Fruit fly (Drosophila melanogaster) whole organism, embryonic: Measurements from ENCODE around the gene HemK2.

Source experiments
- BtbVII ChIP-seq: fragments of 200-800 bp; sonication (Bioruptor generic); optimal IDR thresholded peaks from 3 replicates; lab custom pipeline; 2017; ENCODE audit warnings: missing biosample characterization, mild to moderate bottlenecking, missing genetic modification characterization
- C15 ChIP-seq: fragments of 200-800 bp; sonication (Bioruptor generic); IDR thresholded peaks from 3 replicates; pipeline ENCODE4 v1.3.6; 2022; ENCODE audit warnings: missing biosample characterization, missing genetic modification characterization
- CG10366 ChIP-seq: fragments of 200-800 bp; sonication (Bioruptor generic); IDR thresholded peaks from 2 replicates; pipeline ENCODE4 v1.3.6; 2022; ENCODE audit warnings: missing biosample characterization, missing genetic modification characterization
- CG10654 ChIP-seq: fragments of 200-800 bp; sonication (Bioruptor generic); optimal IDR thresholded peaks from 2 replicates; lab custom pipeline; 2016; ENCODE audit warnings: missing biosample characterization, missing genetic modification characterization
- CG1233 ChIP-seq: fragments of 200-800 bp; sonication (Bioruptor generic); optimal IDR thresholded peaks from 4 replicates; lab custom pipeline; 2018; ENCODE audit warnings: missing biosample characterization, mild to moderate bottlenecking, missing genetic modification characterization
- CG13624 ChIP-seq: fragments of 200-800 bp; sonication (Bioruptor generic); optimal IDR thresholded peaks from 2 replicates; lab custom pipeline; 2016; ENCODE audit warnings: missing biosample characterization, missing genetic modification characterization
- CG15479 ChIP-seq: fragments of 200-800 bp; sonication (Bioruptor generic); optimal IDR thresholded peaks from 3 replicates; lab custom pipeline; 2019; ENCODE audit warnings: missing biosample characterization, mild to moderate bottlenecking, missing genetic modification characterization, moderate library complexity
- CG15696 ChIP-seq: fragments of 200-800 bp; sonication (Bioruptor generic); optimal IDR thresholded peaks from 2 replicates; lab custom pipeline; 2019; ENCODE audit warnings: missing biosample characterization, mild to moderate bottlenecking, missing genetic modification characterization, moderate library complexity
- CG18619 ChIP-seq: fragments of 200-800 bp; sonication (Bioruptor generic); optimal IDR thresholded peaks from 3 replicates; lab custom pipeline; 2017; ENCODE audit warnings: missing biosample characterization, mild to moderate bottlenecking, missing genetic modification characterization
- CG2120 ChIP-seq: fragments of 200-800 bp; sonication (Bioruptor generic); optimal IDR thresholded peaks from 3 replicates; lab custom pipeline; 2016; ENCODE audit warnings: missing biosample characterization, missing genetic modification characterization
- CG30403 ChIP-seq: fragments of 200-800 bp; sonication (Bioruptor generic); optimal IDR thresholded peaks from 3 replicates; lab custom pipeline; 2016; ENCODE audit warnings: missing biosample characterization, missing genetic modification characterization
- CG32532 ChIP-seq: fragments of 200-800 bp; sonication (Bioruptor generic); IDR thresholded peaks from 2 replicates; pipeline ENCODE4 v1.3.6; 2022; ENCODE audit warnings: missing biosample characterization, missing genetic modification characterization
- CG3281 ChIP-seq: fragments of 200-800 bp; sonication (Bioruptor generic); optimal IDR thresholded peaks from 3 replicates; lab custom pipeline; 2017; ENCODE audit warnings: missing biosample characterization, mild to moderate bottlenecking, missing genetic modification characterization
- CG3726 ChIP-seq: fragments of 200-800 bp; sonication (Bioruptor generic); IDR thresholded peaks from 3 replicates; pipeline ENCODE4, ENCODE4 v1.3.6; 2022; ENCODE audit warnings: missing biosample characterization, missing genetic modification characterization
- CG7786 ChIP-seq: fragments of 200-800 bp; sonication (Bioruptor generic); optimal IDR thresholded peaks from 2 replicates; lab custom pipeline; 2016; ENCODE audit warnings: missing biosample characterization, missing genetic modification characterization
- CG7839 ChIP-seq: fragments of 200-800 bp; sonication (Bioruptor generic); optimal IDR thresholded peaks from 3 replicates; lab custom pipeline; 2018; ENCODE audit warnings: missing biosample characterization, mild to moderate bottlenecking, missing genetic modification characterization, moderate library complexity
- CG7963 ChIP-seq: fragments of 200-800 bp; sonication (Bioruptor generic); IDR thresholded peaks from 3 replicates; pipeline ENCODE4 v1.3.6; 2022; ENCODE audit warnings: missing biosample characterization, missing genetic modification characterization; ENCODE audit not compliant: partially characterized antibody
- D ChIP-seq, 2 experiments: fragments of 200-800 bp in 1 of 2; fragments of >200 bp in 1 of 2; sonication (Bioruptor generic) in 1 of 2; optimal IDR thresholded peaks; 2 replicates in 1 of 2; 3 replicates in 1 of 2; lab custom pipeline; 2017; ENCODE audit warnings: mild to moderate bottlenecking in 1 of 2, missing biosample characterization in 1 of 2, missing genetic modification characterization in 1 of 2, missing genetic modification reagents in 1 of 2
- Dip3 ChIP-seq: fragments of 200-800 bp; sonication (Bioruptor generic); optimal IDR thresholded peaks from 3 replicates; lab custom pipeline; 2016; ENCODE audit warnings: missing biosample characterization, missing genetic modification characterization
- Doc3 ChIP-seq: fragments of 200-800 bp; sonication (Bioruptor generic); IDR thresholded peaks from 3 replicates; pipeline ENCODE4 v1.3.6; 2022; ENCODE audit warnings: missing biosample characterization, missing genetic modification characterization; ENCODE audit not compliant: partially characterized antibody
- Drgx ChIP-seq: fragments of 200-800 bp; sonication (Bioruptor generic); IDR thresholded peaks from 2 replicates; pipeline ENCODE4 v1.3.6; 2022; ENCODE audit warnings: missing biosample characterization, missing genetic modification characterization
- Ets65A ChIP-seq: fragments of 200-800 bp; sonication (Bioruptor generic); peaks from one replicate; lab custom pipeline; 2016; ENCODE audit warnings: missing biosample characterization, missing genetic modification characterization
- Fer1 ChIP-seq: fragments of 200-800 bp; sonication (Bioruptor generic); optimal IDR thresholded peaks from 2 replicates; lab custom pipeline; 2017; ENCODE audit warnings: missing biosample characterization, mild to moderate bottlenecking, missing genetic modification characterization
- HmgZ ChIP-seq: fragments of 200-800 bp; sonication (Bioruptor generic); optimal IDR thresholded peaks from 2 replicates; lab custom pipeline; 2018; ENCODE audit warnings: missing biosample characterization, mild to moderate bottlenecking, missing genetic modification characterization
- Hmx ChIP-seq: fragments of 200-800 bp; sonication (Bioruptor generic); optimal IDR thresholded peaks from 2 replicates; lab custom pipeline; 2016; ENCODE audit warnings: missing biosample characterization, missing genetic modification characterization
- Hr39 ChIP-seq: fragments of >200 bp; optimal IDR thresholded peaks from 2 replicates; lab custom pipeline; 2017
- NfI ChIP-seq: fragments of 200-800 bp; sonication (Bioruptor generic); optimal IDR thresholded peaks from 3 replicates; lab custom pipeline; 2018; ENCODE audit warnings: missing biosample characterization, mild to moderate bottlenecking, missing genetic modification characterization, moderate library complexity
- Scr ChIP-seq: fragments of 200-800 bp; sonication (Bioruptor generic); IDR thresholded peaks from 2 replicates; pipeline ENCODE4 v1.3.6; 2022; ENCODE audit warnings: missing biosample characterization, missing genetic modification characterization; ENCODE audit not compliant: partially characterized antibody
- Sin3A ChIP-seq: fragments of >200 bp; optimal IDR thresholded peaks from 2 replicates; lab custom pipeline; 2018
- Xrp1 ChIP-seq: fragments of 200-800 bp; sonication (Bioruptor generic); IDR thresholded peaks from 2 replicates; pipeline ENCODE4 v1.3.6; 2022; ENCODE audit warnings: missing biosample characterization, missing genetic modification characterization
- al ChIP-seq: fragments of 200-800 bp; sonication (Bioruptor generic); IDR thresholded peaks from 2 replicates; pipeline ENCODE4 v1.3.6; 2022; ENCODE audit warnings: missing biosample characterization, missing genetic modification characterization
- aop ChIP-seq: fragments of 200-800 bp; sonication (Bioruptor generic); IDR thresholded peaks from 2 replicates; pipeline ENCODE4 v1.3.6; 2022; ENCODE audit warnings: missing biosample characterization, missing genetic modification characterization
- ash1 ChIP-seq: fragments of 200-800 bp; sonication (Bioruptor generic); optimal IDR thresholded peaks from 2 replicates; lab custom pipeline; 2018; ENCODE audit warnings: missing biosample characterization, mild to moderate bottlenecking, missing genetic modification characterization
- ato ChIP-seq: fragments of 200-800 bp; sonication (Bioruptor generic); IDR thresholded peaks from 2 replicates; pipeline ENCODE4 v1.3.6; 2022; ENCODE audit warnings: missing biosample characterization, missing genetic modification characterization; ENCODE audit not compliant: partially characterized antibody
- cwo ChIP-seq: fragments of 200-800 bp; sonication (Bioruptor generic); optimal IDR thresholded peaks from 3 replicates; lab custom pipeline; 2017; ENCODE audit warnings: missing biosample characterization, missing genetic modification characterization, mild to moderate bottlenecking, moderate library complexity, missing genetic modification reagents
- fd3F ChIP-seq: fragments of 200-800 bp; sonication (Bioruptor generic); optimal IDR thresholded peaks from 2 replicates; lab custom pipeline; 2018; ENCODE audit warnings: missing biosample characterization, mild to moderate bottlenecking, missing genetic modification characterization, moderate library complexity
- fu2 ChIP-seq: fragments of 200-800 bp; sonication (Bioruptor generic); optimal IDR thresholded peaks from 2 replicates; lab custom pipeline; 2016; ENCODE audit warnings: missing biosample characterization, missing genetic modification characterization
- hb ChIP-seq: fragments of 200-800 bp; sonication (Bioruptor generic); IDR thresholded peaks from 3 replicates; pipeline ENCODE4 v1.3.6; 2022; ENCODE audit warnings: missing biosample characterization, missing genetic modification characterization; ENCODE audit not compliant: partially characterized antibody
- her ChIP-seq: fragments of 200-800 bp; sonication (Bioruptor generic); optimal IDR thresholded peaks from 2 replicates; lab custom pipeline; 2016; ENCODE audit warnings: missing biosample characterization, missing genetic modification characterization
- klu ChIP-seq: fragments of 200-800 bp; sonication (Bioruptor generic); IDR thresholded peaks from 2 replicates; pipeline ENCODE4 v1.3.6; 2022; ENCODE audit warnings: missing biosample characterization, missing genetic modification characterization
- luna ChIP-seq: fragments of 200-800 bp; sonication (Bioruptor generic); optimal IDR thresholded peaks from 2 replicates; lab custom pipeline; 2016; ENCODE audit warnings: missing biosample characterization, missing genetic modification characterization
- maf-S ChIP-seq: fragments of 200-800 bp; sonication (Bioruptor generic); optimal IDR thresholded peaks from 2 replicates; lab custom pipeline; 2016; ENCODE audit warnings: missing biosample characterization, missing genetic modification characterization
- nerfin-2 ChIP-seq: fragments of 200-800 bp; sonication (Bioruptor generic); IDR thresholded peaks from 2 replicates; pipeline ENCODE4 v1.3.6; 2022; ENCODE audit warnings: missing biosample characterization, missing genetic modification characterization; ENCODE audit not compliant: partially characterized antibody
- peb ChIP-seq: fragments of 200-800 bp; sonication (Bioruptor generic); IDR thresholded peaks from 2 replicates; pipeline ENCODE4 v1.3.6; 2022; ENCODE audit warnings: missing biosample characterization, missing genetic modification characterization
- sisA ChIP-seq: fragments of 200-800 bp; sonication (Bioruptor generic); IDR thresholded peaks from 2 replicates; pipeline ENCODE4 v1.3.6; 2022; ENCODE audit warnings: missing biosample characterization, missing genetic modification characterization
- slbo ChIP-seq: fragments of 200-800 bp; sonication (Bioruptor generic); IDR thresholded peaks from 2 replicates; pipeline ENCODE4 v1.3.6; 2022; ENCODE audit warnings: missing biosample characterization, missing genetic modification characterization
- sob ChIP-seq: fragments of 200-800 bp; sonication (Bioruptor generic); IDR thresholded peaks from 2 replicates; pipeline ENCODE4 v1.3.6; 2022; ENCODE audit warnings: missing biosample characterization, missing genetic modification characterization
- tin ChIP-seq: fragments of 200-800 bp; sonication (Bioruptor generic); optimal IDR thresholded peaks from 3 replicates; lab custom pipeline; 2016; ENCODE audit warnings: missing biosample characterization, missing genetic modification characterization
- ttk ChIP-seq: fragments of 200-800 bp; sonication (Bioruptor generic); IDR thresholded peaks from 2 replicates; pipeline ENCODE4 v2.1.2; 2022; ENCODE audit warnings: missing biosample characterization, missing genetic modification characterization
- usp ChIP-seq: fragments of >200 bp; optimal IDR thresholded peaks from 2 replicates; lab custom pipeline; 2017; ENCODE audit warnings: missing biosample characterization, missing genetic modification characterization
- vvl ChIP-seq: fragments of 200-800 bp; sonication (Bioruptor generic); IDR thresholded peaks from 2 replicates; pipeline ENCODE4 v1.3.6; 2022; ENCODE audit warnings: missing biosample characterization, missing genetic modification characterization
- zfh1 ChIP-seq: fragments of 200-800 bp; sonication (Bioruptor generic); IDR thresholded peaks from 3 replicates; pipeline ENCODE4 v1.3.6; 2022; ENCODE audit warnings: missing biosample characterization, missing genetic modification characterization
- zfh2 ChIP-seq: fragments of 200-800 bp; sonication (Bioruptor generic); optimal IDR thresholded peaks from 2 replicates; lab custom pipeline; 2016; ENCODE audit warnings: missing biosample characterization, missing genetic modification characterization

The HemK2 gene

DNA sequence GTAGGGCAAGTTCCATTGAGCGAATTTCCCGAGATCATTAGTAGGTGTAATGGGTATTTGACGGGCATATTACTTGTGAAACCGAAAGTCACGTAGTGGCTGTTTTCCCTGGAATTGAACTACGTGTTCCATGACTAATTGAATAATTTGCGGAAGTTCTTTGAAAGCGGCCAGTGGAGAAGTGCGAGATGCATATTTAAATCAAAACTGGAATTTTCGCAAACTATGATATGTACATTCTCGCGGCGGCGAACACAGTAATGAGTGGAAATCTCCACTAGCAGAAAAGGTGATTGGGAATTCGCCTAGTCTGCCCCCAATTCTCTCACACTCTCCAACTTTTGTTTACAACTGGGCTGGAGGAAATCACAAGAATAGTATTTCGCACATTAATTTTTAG lies 24.5 kb downstream of the HemK2 start (continued):
- TF ChIP-seq sisA (0 out of 2 replicates have a peak, but pooled peaks have one; percentile 7), CG3281 (GFP tag; lab: Kevin White, UChicago) (no peak), al (GFP tag; lab: Robert Waterston, UW) (peak; percentile 56; the same call in 1 of the 2 replicates), NfI (no peak), Doc3 (no peak), CG2120 (GFP tag; lab: Kevin White, UChicago) (peak; percentile 63), CG10366 (no peak), Hr39 (lab: Kevin White, UChicago) (no peak), sob (no peak), CG18619 (GFP tag; lab: Kevin White, UChicago) (peak; percentile 17), zfh2 (GFP tag; lab: Kevin White, UChicago) (peak; percentile 57), CG32532 (peak; percentile 52; the same call in 1 of the 2 replicates), Dip3 (peak; percentile 36), CG13624 (GFP tag; lab: Kevin White, UChicago) (peak; percentile 11), CG15479 (GFP tag; lab: Kevin White, UChicago) (no peak), CG7963 (GFP tag; lab: Robert Waterston, UW) (no peak), CG10654 (GFP tag; lab: Kevin White, UChicago) (no peak), klu (GFP tag; lab: Robert Waterston, UW) (0 out of 2 replicates have a peak, but pooled peaks have one; percentile 29), Scr (GFP tag; lab: Robert Waterston, UW) (no peak), zfh1 (no peak), luna (GFP tag; lab: Kevin White, UChicago) (peak; percentile 12), C15 (GFP tag; lab: Robert Waterston, UW) (0 out of 3 replicates have a peak, but pooled peaks have one; percentile 23), tin (no peak), Ets65A (GFP tag; lab: Kevin White, UChicago) (peak; percentile 43), CG3726 (GFP tag; lab: Robert Waterston, UW) (no peak), CG7786 (GFP tag; lab: Kevin White, UChicago) (peak; percentile 21), slbo (GFP tag; lab: Robert Waterston, UW) (peak; percentile 32; the same call in 1 of the 2 replicates), fu2 (GFP tag; lab: Kevin White, UChicago) (peak; percentile 38), CG30403 (peak; percentile 7), ttk (GFP tag; lab: Robert Waterston, UW) (no peak)

- TF ChIP-seq Hmx (GFP tag; lab: Kevin White, UChicago) (no peak), nerfin-2 (no peak), Scr (GFP tag; lab: Robert Waterston, UW) (no peak), CG15696 (tag; lab: Kevin White, UChicago) (no peak), maf-S (peak; percentile 21), Sin3A (lab: Kevin White, UChicago) (no peak), BtbVII (GFP tag; lab: Kevin White, UChicago) (peak; percentile 50), vvl (GFP tag; lab: Robert Waterston, UW) (peak; percentile 50), CG1233 (GFP tag; lab: Kevin White, UChicago) (peak; percentile 21), ato (GFP tag; lab: Robert Waterston, UW) (no peak), D (optimal IDR thresholded peaks at IDR 0.05; lab: Kevin White, UChicago) (no peak), D (GFP tag; optimal IDR thresholded peaks at IDR 0.05; lab: Kevin White, UChicago) (no peak), CG7839 (tag; lab: Kevin White, UChicago) (peak; percentile 68), HmgZ (tag; lab: Kevin White, UChicago) (peak; percentile 17), hb (GFP tag; lab: Robert Waterston, UW) (no peak), her (GFP tag; lab: Kevin White, UChicago) (no peak), aop (no peak), Drgx (peak; percentile 73), peb (GFP tag; lab: Robert Waterston, UW) (no peak), cwo (peak; percentile 54), usp (no peak), Xrp1 (GFP tag; lab: Robert Waterston, UW) (no peak), fd3F (peak; percentile 45), Ets65A (GFP tag; lab: Kevin White, UChicago) (no peak), ash1 (no peak), Fer1 (GFP tag; lab: Kevin White, UChicago) (peak; percentile 69)
Observed at dm6 chr2L:2734215-2734614, 25.3 kb downstream of the HemK2 start.
